Fruit fly (Drosophila melanogaster): ENCODE data around the gene Pglym78.

The Pglym78 gene

DNA sequence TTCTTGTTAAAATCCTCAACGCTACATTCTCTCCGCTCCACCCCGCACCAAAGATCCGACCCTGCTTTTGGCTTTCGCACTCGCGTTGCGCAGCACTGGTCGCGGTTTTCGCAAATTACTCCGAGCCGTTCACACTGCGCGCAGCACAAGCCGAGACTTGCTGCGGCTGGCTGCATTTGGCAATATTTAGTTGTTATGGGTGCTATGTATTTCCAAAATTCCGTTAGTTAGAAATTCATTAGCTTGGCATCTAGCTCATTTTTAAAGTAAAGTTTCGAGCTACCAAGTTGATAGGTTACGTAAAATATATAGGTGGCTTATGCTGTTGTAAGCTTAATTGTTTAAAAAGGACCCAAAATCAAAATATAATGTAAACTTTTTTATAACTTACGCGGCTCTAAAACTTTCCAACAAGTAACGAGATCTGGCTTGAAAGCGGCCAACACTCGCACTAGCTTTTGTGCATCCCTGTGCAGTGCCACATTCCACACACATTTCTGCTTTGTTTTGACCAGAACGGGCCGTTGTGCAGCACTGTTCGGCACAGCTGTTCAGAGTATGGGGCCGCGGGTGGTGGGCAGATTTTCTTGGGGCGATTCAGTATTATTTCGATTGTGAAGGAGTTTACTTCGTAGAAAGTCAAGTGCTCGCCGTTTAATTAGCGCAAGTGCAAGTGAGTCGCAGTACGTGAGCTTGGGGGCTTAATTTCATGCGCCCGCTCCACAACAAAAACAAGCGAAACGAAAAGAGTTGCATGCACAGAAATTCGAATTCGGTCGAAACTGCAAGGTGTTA, 25.0 kb upstream of the Pglym78 start, which contains the start of the genes yem and Ctl2 (continued):
- TF ChIP-seq CG10959 (GFP tag; IDR thresholded peaks at IDR 0.05): peak; percentile 22; the same call in 1 of the 2 replicates
- peak; percentile 86 for TF ChIP-seq CG7786 (GFP tag; optimal IDR thresholded peaks at IDR 0.05)
- peak; percentile 25 for TF ChIP-seq MTF-1 (GFP tag; optimal IDR thresholded peaks at IDR 0.05; ENCODE audit: borderline replicate concordance)
- TF ChIP-seq CG1024 (GFP tag; IDR thresholded peaks at IDR 0.05): peak; percentile 25; the same call in 1 of the 2 replicates
- no peak for TF ChIP-seq sc (optimal IDR thresholded peaks at IDR 0.05)
- peak; percentile 12 for TF ChIP-seq sc (GFP tag; optimal IDR thresholded peaks at IDR 0.05)
- TF ChIP-seq klu (GFP tag; IDR thresholded peaks at IDR 0.05): peak; percentile 67
- TF ChIP-seq Rfx (GFP tag; IDR thresholded peaks at IDR 0.05): peak; percentile 84
- TF ChIP-seq CG7963 (GFP tag; IDR thresholded peaks at IDR 0.05; ENCODE audit: partially characterized antibody): no peak
- peak; percentile 51 for TF ChIP-seq stwl (tag; optimal IDR thresholded peaks at IDR 0.05)
- no peak; the same call in 1 of the 2 replicates for TF ChIP-seq ham (GFP tag; IDR thresholded peaks at IDR 0.05)
- peak; percentile 68 for TF ChIP-seq ci (GFP tag; IDR thresholded peaks at IDR 0.05)
- TF ChIP-seq CG13894 (tag; optimal IDR thresholded peaks at IDR 0.05): peak; percentile 1
- TF ChIP-seq CG32767 (GFP tag; IDR thresholded peaks at IDR 0.05): no peak
- no peak for TF ChIP-seq Deaf1 (tag; optimal IDR thresholded peaks at IDR 0.05)
- TF ChIP-seq Dbx (GFP tag; IDR thresholded peaks at IDR 0.05): peak; percentile 78; the same call in 1 of the 3 replicates
- TF ChIP-seq Hand (GFP tag; optimal IDR thresholded peaks at IDR 0.05): no peak
- TF ChIP-seq CG34376 (GFP tag; optimal IDR thresholded peaks at IDR 0.05): peak; percentile 49
- peak; percentile 58 for TF ChIP-seq B-H2 (GFP tag; optimal IDR thresholded peaks at IDR 0.05)
- peak; percentile 78 for TF ChIP-seq CG7556 (GFP tag; optimal IDR thresholded peaks at IDR 0.05)
- TF ChIP-seq CG11456 (GFP tag; IDR thresholded peaks at IDR 0.05): peak; percentile 81
- TF ChIP-seq CG10543 (GFP tag; optimal IDR thresholded peaks at IDR 0.05): peak; percentile 71
- no peak for TF ChIP-seq abd-A (tag; optimal IDR thresholded peaks at IDR 0.05)
- no peak for TF ChIP-seq CG10431 (GFP tag; optimal IDR thresholded peaks at IDR 0.05)
- no peak for TF ChIP-seq Scr (GFP tag; IDR thresholded peaks at IDR 0.05; ENCODE audit: partially characterized antibody)
- TF ChIP-seq salm (tag; optimal IDR thresholded peaks at IDR 0.05): no peak
- peak; percentile 17 for TF ChIP-seq CG13123 (GFP tag; optimal IDR thresholded peaks at IDR 0.05)
- TF ChIP-seq CG31441 (GFP tag; IDR thresholded peaks at IDR 0.05): peak; percentile 73; the same call in 1 of the 2 replicates
- TF ChIP-seq HHEX (GFP tag; optimal IDR thresholded peaks at IDR 0.05): no peak
- peak; percentile 23; the same call in 2 of the 3 replicates for TF ChIP-seq CG2199 (GFP tag; IDR thresholded peaks at IDR 0.05)
- TF ChIP-seq NC2β (GFP tag; optimal IDR thresholded peaks at IDR 0.05): peak; percentile 59
- TF ChIP-seq CG1233 (GFP tag; optimal IDR thresholded peaks at IDR 0.05): peak; percentile 48
- TF ChIP-seq grn (GFP tag; optimal IDR thresholded peaks at IDR 0.05): no peak
- no peak for TF ChIP-seq cad (GFP tag; optimal IDR thresholded peaks at IDR 0.05)
- no peak for TF ChIP-seq pros (GFP tag; optimal IDR thresholded peaks at IDR 0.05)
- TF ChIP-seq wor (GFP tag; IDR thresholded peaks at IDR 0.05): peak; percentile 47; the same call in 1 of the 2 replicates
- no peak for TF ChIP-seq schlank (tag; optimal IDR thresholded peaks at IDR 0.05)
- peak; percentile 5; the same call in 1 of the 2 replicates for TF ChIP-seq ato (GFP tag; IDR thresholded peaks at IDR 0.05; ENCODE audit: partially characterized antibody)
- peak; percentile 61 for TF ChIP-seq CG11085 (GFP tag; IDR thresholded peaks at IDR 0.05)
- peak; percentile 75 for TF ChIP-seq Hr39 (optimal IDR thresholded peaks at IDR 0.05)
- TF ChIP-seq lbe (GFP tag; optimal IDR thresholded peaks at IDR 0.05): peak; percentile 41
- peak; percentile 37; the same call in 1 of the 2 replicates for TF ChIP-seq ttk (GFP tag; IDR thresholded peaks at IDR 0.05)
- TF ChIP-seq CG15696 (tag; optimal IDR thresholded peaks at IDR 0.05): peak; percentile 49
- TF ChIP-seq CG17385 (GFP tag; optimal IDR thresholded peaks at IDR 0.05): peak; percentile 26
- peak; percentile 58 for TF ChIP-seq ab (GFP tag; optimal IDR thresholded peaks at IDR 0.05)
- TF ChIP-seq CG6765 (GFP tag; optimal IDR thresholded peaks at IDR 0.05): no peak
- peak; percentile 46 for TF ChIP-seq Usf (GFP tag; optimal IDR thresholded peaks at IDR 0.05)
- TF ChIP-seq Ets65A (GFP tag): peak; percentile 99
- TF ChIP-seq ATbp (GFP tag; optimal IDR thresholded peaks at IDR 0.05): peak; percentile 19

Data from whole organism, embryonic.